Worm (Caenorhabditis elegans): ENCODE measurements around the gene R10D12.10.

DNA sequence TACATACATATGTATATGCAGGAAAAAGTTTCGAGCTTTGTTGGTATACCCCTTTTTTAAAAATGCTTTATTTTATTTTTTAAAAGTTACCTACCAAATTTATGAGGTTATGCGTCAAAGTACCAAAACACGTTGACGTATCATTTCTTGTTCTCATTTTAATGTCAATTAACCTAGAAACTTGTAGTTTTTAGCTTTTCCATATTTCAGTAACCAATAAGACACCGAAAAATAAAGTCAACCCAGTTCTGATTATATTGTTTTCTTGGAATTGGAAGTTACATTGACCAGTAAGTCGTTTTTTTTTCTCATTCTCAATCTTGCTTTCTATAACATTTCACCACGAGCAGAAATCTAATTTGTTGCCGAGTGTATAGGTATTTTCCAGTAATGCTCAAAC lies 21.3 kb downstream of the R10D12.10 start, which contains the start of gene srw-145:
- no peak for TF ChIP-seq unc-86 (tag; optimal IDR thresholded peaks at IDR 0.05)
- no peak for TF ChIP-seq ceh-9 (tag; optimal IDR thresholded peaks at IDR 0.05)
- no peak for TF ChIP-seq ceh-14 (tag; optimal IDR thresholded peaks at IDR 0.05)
- TF ChIP-seq pha-4 (tag; optimal IDR thresholded peaks at IDR 0.05), result no peak
- no peak for TF ChIP-seq zip-5 (tag; optimal IDR thresholded peaks at IDR 0.05)
